Worm (Caenorhabditis elegans): ENCODE measurements around the gene lev-8.

lev-8 gene

DNA sequence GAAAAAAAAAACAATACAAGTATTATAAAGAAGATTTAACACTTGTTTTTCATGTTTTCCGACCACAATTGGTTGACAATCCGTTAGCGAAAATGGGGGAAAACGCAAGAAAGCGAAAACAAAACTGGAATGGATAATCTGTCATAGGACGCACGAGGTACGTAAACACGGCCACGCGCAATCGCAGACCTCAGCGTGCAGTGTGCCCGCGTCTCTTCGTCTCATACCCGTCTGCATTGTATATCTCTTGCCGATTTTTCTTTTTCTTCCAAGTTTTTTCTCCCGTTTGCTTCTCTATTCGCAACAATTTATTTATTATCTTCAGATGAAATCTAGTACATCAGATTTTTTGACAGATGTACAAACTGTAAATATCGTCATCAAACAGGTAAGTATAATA lies 2.9 kb downstream of the lev-8 start, which contains the start of gene trpp-9 (continued):
- no peak for TF ChIP-seq sptf-1 (tag; optimal IDR thresholded peaks at IDR 0.05)
- no peak for TF ChIP-seq nhr-84 (tag; optimal IDR thresholded peaks at IDR 0.05)
- TF ChIP-seq elt-3 (tag; optimal IDR thresholded peaks at IDR 0.05), result peak in 1 of 6 experiments; percentile 45
- no peak for TF ChIP-seq ama-1 (optimal IDR thresholded peaks at IDR 0.05)
- no peak for TF ChIP-seq ztf-11 (tag; optimal IDR thresholded peaks at IDR 0.05)
- peak; percentile 32 for TF ChIP-seq irx-1 (tag; optimal IDR thresholded peaks at IDR 0.05)
- TF ChIP-seq nhr-76 (tag; optimal IDR thresholded peaks at IDR 0.05), result no peak
- TF ChIP-seq dpl-1 (GFP tag; optimal IDR thresholded peaks at IDR 0.05), result peak in 2 of 3 experiments; percentile 25 to 26
- TF ChIP-seq C04F5.9 (tag; optimal IDR thresholded peaks at IDR 0.05), result no peak
- TF ChIP-seq lin-15B (tag; optimal IDR thresholded peaks at IDR 0.05), result no peak
- TF ChIP-seq unc-98 (GFP tag; IDR thresholded peaks at IDR 0.05), result no peak
- no peak for TF ChIP-seq nhr-12 (tag; optimal IDR thresholded peaks at IDR 0.05)
- no peak for TF ChIP-seq nhr-11 (tag; optimal IDR thresholded peaks at IDR 0.05)
- no peak for TF ChIP-seq fkh-8 (tag; optimal IDR thresholded peaks at IDR 0.05)
- TF ChIP-seq sox-4 (tag; optimal IDR thresholded peaks at IDR 0.05), result no peak
- peak; percentile 49 for TF ChIP-seq swsn-7 (tag; optimal IDR thresholded peaks at IDR 0.05)
- peak; percentile 69 for TF ChIP-seq ztf-4 (tag; optimal IDR thresholded peaks at IDR 0.05)
- no peak for TF ChIP-seq pag-3 (tag; optimal IDR thresholded peaks at IDR 0.05; ENCODE audit: borderline replicate concordance, insufficient read depth)
- TF ChIP-seq zag-1 (tag; optimal IDR thresholded peaks at IDR 0.05), result no peak
- TF ChIP-seq lin-39 (tag; optimal IDR thresholded peaks at IDR 0.05), result no peak
- no peak for TF ChIP-seq vab-15 (tag; optimal IDR thresholded peaks at IDR 0.05)
- no peak for TF ChIP-seq unc-62 (GFP tag; optimal IDR thresholded peaks at IDR 0.05)
- TF ChIP-seq hpl-2 (GFP tag; optimal IDR thresholded peaks at IDR 0.05), result no peak
- no peak for TF ChIP-seq sup-37 (GFP tag; optimal IDR thresholded peaks at IDR 0.05)
- TF ChIP-seq aha-1 (tag; optimal IDR thresholded peaks at IDR 0.05), result no peak
- no peak for TF ChIP-seq tlp-1 (tag; optimal IDR thresholded peaks at IDR 0.05)
- no peak for TF ChIP-seq isw-1 (GFP tag; IDR thresholded peaks at IDR 0.05)
- peak; percentile 55 for TF ChIP-seq C16A3.4 (tag; optimal IDR thresholded peaks at IDR 0.05)
- TF ChIP-seq ces-1 (GFP tag; optimal IDR thresholded peaks at IDR 0.05), result no peak
- TF ChIP-seq mdl-1 (tag; optimal IDR thresholded peaks at IDR 0.05), result peak in 1 of 2 experiments; percentile 74
- TF ChIP-seq nhr-90 (tag; optimal IDR thresholded peaks at IDR 0.05; ENCODE audit: poor library complexity), result peak; percentile 33

DNA sequence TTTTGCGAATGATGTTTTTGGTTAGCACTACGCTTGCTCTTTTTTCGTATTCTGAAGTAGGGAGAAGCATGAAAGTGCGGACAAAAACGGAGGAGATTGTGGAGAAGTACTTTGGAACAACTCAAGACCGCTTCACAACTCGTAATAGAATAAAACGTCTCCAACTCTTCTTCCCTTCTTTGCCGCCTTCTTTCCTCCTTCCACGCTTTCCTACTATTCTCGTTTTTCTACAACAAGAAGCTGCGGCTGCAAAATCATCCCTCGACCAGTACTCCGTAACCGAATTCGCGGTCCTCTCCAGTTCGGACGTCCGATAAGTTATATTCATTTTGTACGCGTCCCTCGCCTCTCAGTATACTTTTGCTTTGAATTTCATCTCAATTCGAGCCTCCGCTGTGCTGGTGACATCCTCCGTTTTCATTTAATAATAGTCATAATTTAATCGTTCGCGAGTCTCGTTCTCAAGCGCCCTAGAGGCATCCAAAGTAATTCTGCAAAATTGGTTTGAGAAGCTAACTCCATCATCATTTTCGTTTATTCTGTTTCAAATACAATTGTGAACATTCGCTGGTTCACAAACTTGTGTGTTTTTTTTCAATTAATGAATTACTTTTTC lies 9.1 kb downstream of the lev-8 start:
- no peak for TF ChIP-seq lin-39 (tag; optimal IDR thresholded peaks at IDR 0.05)
- peak; percentile 56 for TF ChIP-seq ces-1 (GFP tag; optimal IDR thresholded peaks at IDR 0.05)
- no peak for TF ChIP-seq rnt-1 (tag; optimal IDR thresholded peaks at IDR 0.05)
- peak; percentile 53 for TF ChIP-seq fkh-10 (GFP tag; optimal IDR thresholded peaks at IDR 0.05)
- peak; percentile 68 for TF ChIP-seq lin-14 (GFP tag; optimal IDR thresholded peaks at IDR 0.05)

DNA sequence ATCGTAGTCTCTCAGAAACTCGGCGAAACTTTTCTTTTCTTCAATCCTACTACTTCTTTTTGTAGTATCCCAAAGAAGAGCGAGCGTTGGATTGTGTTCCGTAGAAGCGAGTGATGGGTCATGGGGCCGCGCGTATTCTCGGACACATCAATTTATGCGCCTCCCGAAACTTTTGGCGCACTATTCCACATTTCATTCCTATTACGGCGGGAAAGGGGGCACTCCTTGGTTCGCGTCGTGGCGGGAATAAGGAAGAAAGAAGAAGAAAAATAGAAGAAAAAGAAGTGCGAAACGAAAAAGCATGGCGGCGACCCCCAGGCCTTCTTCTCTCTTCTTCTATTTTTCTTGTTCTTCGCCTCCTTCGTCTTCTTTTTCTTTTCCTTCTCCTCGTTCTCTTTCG lies 11.0 kb downstream of the lev-8 start:
- no peak for TF ChIP-seq dsc-1 (tag; optimal IDR thresholded peaks at IDR 0.05)
- peak; percentile 19 for TF ChIP-seq fkh-10 (GFP tag; optimal IDR thresholded peaks at IDR 0.05)
- TF ChIP-seq lin-14 (GFP tag; optimal IDR thresholded peaks at IDR 0.05), result peak; percentile 80
- TF ChIP-seq isw-1 (GFP tag; IDR thresholded peaks at IDR 0.05), result peak; percentile 9; the same call in 1 of the 2 replicates

- TF ChIP-seq isw-1 (GFP tag; IDR thresholded peaks at IDR 0.05) (no peak), ztf-4 (tag; optimal IDR thresholded peaks at IDR 0.05) (no peak), pax-3 (tag; optimal IDR thresholded peaks at IDR 0.05) (no peak), unc-62 (GFP tag; optimal IDR thresholded peaks at IDR 0.05) (no peak)
Measured at ce11 chrX:11572205-11572604, 11.5 kb downstream of the lev-8 start, which contains the start of gene frm-3. Gene frm-3 (plus strand): TSS chrX:11572505.

All from whole organism, L1 larva.